Fruit fly (Drosophila melanogaster): ENCODE data around the gene Spn38F.

Spn38F gene

dm6 chr2L:20795774-20796173 is 42.0 kb downstream of the Spn38F start:
- TF ChIP-seq CG11617 (GFP tag; optimal IDR thresholded peaks at IDR 0.05) (no peak), CG12768 (GFP tag; optimal IDR thresholded peaks at IDR 0.05) (no peak), CG33017 (tag; optimal IDR thresholded peaks at IDR 0.05) (no peak), Mnt (GFP tag; optimal IDR thresholded peaks at IDR 0.05) (no peak), toe (GFP tag; optimal IDR thresholded peaks at IDR 0.05) (no peak), Crg-1 (GFP tag; optimal IDR thresholded peaks at IDR 0.05) (no peak), Hr96 (GFP tag; optimal IDR thresholded peaks at IDR 0.05) (no peak), CG7101 (tag; optimal IDR thresholded peaks at IDR 0.05) (no peak), ovo (GFP tag; optimal IDR thresholded peaks at IDR 0.05) (no peak), CG14711 (tag; optimal IDR thresholded peaks at IDR 0.05) (no peak), kay (GFP tag; ENCODE audit: borderline replicate concordance) (no peak), tj (GFP tag; optimal IDR thresholded peaks at IDR 0.05) (no peak), pad (GFP tag; optimal IDR thresholded peaks at IDR 0.05) (no peak)

DNA sequence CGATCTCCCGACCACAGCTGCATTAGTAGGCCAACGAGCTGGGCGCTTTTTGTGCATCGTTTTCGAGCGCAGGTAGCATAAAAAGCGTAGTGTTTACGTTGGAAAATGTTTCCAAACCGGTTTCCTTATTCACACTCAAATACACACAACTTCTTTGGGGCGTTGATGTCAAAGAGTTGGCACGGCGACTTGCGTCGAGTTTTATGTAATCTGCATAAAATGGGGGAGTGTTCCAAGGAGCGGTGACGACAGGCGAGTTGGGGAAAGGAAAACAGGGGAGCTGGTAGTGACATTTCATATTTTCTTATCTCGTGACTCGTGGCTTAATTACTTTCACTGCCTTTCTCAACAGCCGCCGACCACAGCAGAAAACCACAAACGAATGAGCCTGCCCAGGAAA is 43.1 kb downstream of the Spn38F start:
- TF ChIP-seq toe (GFP tag; optimal IDR thresholded peaks at IDR 0.05) (no peak), kay (GFP tag; ENCODE audit: borderline replicate concordance) (no peak), ovo (GFP tag; optimal IDR thresholded peaks at IDR 0.05) (no peak), CG33017 (tag; optimal IDR thresholded peaks at IDR 0.05) (no peak), Mnt (GFP tag; optimal IDR thresholded peaks at IDR 0.05) (no peak), CG5204 (GFP tag; optimal IDR thresholded peaks at IDR 0.05) (no peak), tj (GFP tag; optimal IDR thresholded peaks at IDR 0.05) (no peak), pad (GFP tag; optimal IDR thresholded peaks at IDR 0.05) (no peak), CG7045 (GFP tag; optimal IDR thresholded peaks at IDR 0.05) (no peak), cnc (optimal IDR thresholded peaks at IDR 0.05) (no peak)

dm6 chr2L:20793881-20794280 is 43.9 kb downstream of the Spn38F start:
- TF ChIP-seq CG33017 (tag; optimal IDR thresholded peaks at IDR 0.05) (peak; percentile 63), ovo (GFP tag; optimal IDR thresholded peaks at IDR 0.05) (peak; percentile 33), Clk (GFP tag; optimal IDR thresholded peaks at IDR 0.05) (no peak), pad (GFP tag; optimal IDR thresholded peaks at IDR 0.05) (peak; percentile 9), Crg-1 (GFP tag; optimal IDR thresholded peaks at IDR 0.05) (no peak), bab1 (GFP tag; optimal IDR thresholded peaks at IDR 0.05) (peak; percentile 79), CG7045 (GFP tag; optimal IDR thresholded peaks at IDR 0.05) (no peak), CG11617 (GFP tag; optimal IDR thresholded peaks at IDR 0.05) (no peak), kay (GFP tag; ENCODE audit: borderline replicate concordance) (peak; percentile 93), Hr96 (GFP tag; optimal IDR thresholded peaks at IDR 0.05) (peak; percentile 6), CG12768 (GFP tag; optimal IDR thresholded peaks at IDR 0.05) (peak; percentile 70), tj (GFP tag; optimal IDR thresholded peaks at IDR 0.05) (peak; percentile 13), CG14711 (tag; optimal IDR thresholded peaks at IDR 0.05) (peak; percentile 19), CG7101 (tag; optimal IDR thresholded peaks at IDR 0.05) (peak; percentile 51), CG1620 (GFP tag; optimal IDR thresholded peaks at IDR 0.05) (no peak), Mnt (GFP tag; optimal IDR thresholded peaks at IDR 0.05) (peak; percentile 77), CG5204 (GFP tag; optimal IDR thresholded peaks at IDR 0.05) (no peak), cnc (optimal IDR thresholded peaks at IDR 0.05) (no peak), cic (GFP tag; optimal IDR thresholded peaks at IDR 0.05) (peak; percentile 67), toe (GFP tag; optimal IDR thresholded peaks at IDR 0.05) (no peak)

DNA sequence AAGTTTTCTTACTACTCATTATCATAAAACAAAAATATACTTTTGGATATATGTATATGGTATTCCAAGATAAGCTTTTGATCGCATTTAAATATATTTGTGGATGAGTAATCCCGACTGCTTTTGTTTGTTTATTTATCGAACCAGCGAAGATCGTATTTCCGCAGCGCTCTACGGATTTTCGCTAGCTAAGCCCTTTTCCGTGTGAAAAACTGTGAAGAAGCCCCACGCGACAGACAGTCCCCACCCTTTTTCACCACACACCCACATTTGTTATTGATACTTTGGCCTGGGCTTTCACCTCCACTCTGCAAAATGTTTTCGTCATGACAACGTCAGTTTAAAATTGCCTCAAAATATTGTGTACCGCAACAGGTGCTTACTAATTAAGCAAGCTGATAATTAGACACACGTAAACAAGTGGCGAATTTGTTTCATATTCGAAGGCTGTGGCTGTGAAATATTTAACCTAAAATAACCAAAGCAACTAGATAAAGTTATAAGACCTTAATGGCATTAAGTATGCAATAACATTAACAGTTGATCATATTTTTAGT is 44.7 kb downstream of the Spn38F start:
- TF ChIP-seq CG12768 (GFP tag; optimal IDR thresholded peaks at IDR 0.05) (peak; percentile 62), CG7045 (GFP tag; optimal IDR thresholded peaks at IDR 0.05) (no peak), CG7101 (tag; optimal IDR thresholded peaks at IDR 0.05) (no peak), ovo (GFP tag; optimal IDR thresholded peaks at IDR 0.05) (no peak), tj (GFP tag; optimal IDR thresholded peaks at IDR 0.05) (peak; percentile 95), kay (GFP tag; ENCODE audit: borderline replicate concordance) (peak; percentile 72), Crg-1 (GFP tag; optimal IDR thresholded peaks at IDR 0.05) (no peak), toe (GFP tag; optimal IDR thresholded peaks at IDR 0.05) (no peak), CG11617 (GFP tag; optimal IDR thresholded peaks at IDR 0.05) (no peak), Clk (GFP tag; optimal IDR thresholded peaks at IDR 0.05) (no peak), Mnt (GFP tag; optimal IDR thresholded peaks at IDR 0.05) (peak; percentile 6)

dm6 chr2L:20792521-20792920 is 45.3 kb downstream of the Spn38F start:
- TF ChIP-seq CG1620 (GFP tag; optimal IDR thresholded peaks at IDR 0.05) (no peak), kay (GFP tag; ENCODE audit: borderline replicate concordance) (peak; percentile 53)

DNA sequence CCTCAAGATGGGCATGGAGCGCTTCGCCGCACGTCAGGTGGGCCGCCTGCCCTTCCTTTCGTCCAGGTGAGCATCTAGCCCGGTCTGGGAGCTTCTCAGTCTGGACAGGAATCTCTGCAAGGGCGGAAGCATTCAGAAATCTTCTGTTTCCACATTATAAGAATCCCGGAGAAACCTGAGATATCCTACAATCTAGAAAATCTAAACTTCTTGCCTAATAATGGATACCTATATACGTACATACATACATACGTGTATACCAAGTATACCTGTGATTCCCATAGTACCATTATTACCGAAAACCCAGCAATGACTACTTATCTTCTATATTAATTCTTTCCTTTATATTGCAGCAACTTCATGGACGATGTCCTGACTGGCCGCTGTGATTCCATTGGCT is 49.7 kb downstream of the Spn38F start:
- no peak for TF ChIP-seq Mnt (GFP tag; optimal IDR thresholded peaks at IDR 0.05)
- TF ChIP-seq CG5204 (GFP tag; optimal IDR thresholded peaks at IDR 0.05): no peak
- TF ChIP-seq CG14711 (tag; optimal IDR thresholded peaks at IDR 0.05): no peak
- TF ChIP-seq CG12768 (GFP tag; optimal IDR thresholded peaks at IDR 0.05): no peak
- no peak for TF ChIP-seq cic (GFP tag; optimal IDR thresholded peaks at IDR 0.05)
- no peak for TF ChIP-seq CG1620 (GFP tag; optimal IDR thresholded peaks at IDR 0.05)
- TF ChIP-seq CG7045 (GFP tag; optimal IDR thresholded peaks at IDR 0.05): no peak
- TF ChIP-seq Hr96 (GFP tag; optimal IDR thresholded peaks at IDR 0.05): no peak
- TF ChIP-seq CG7101 (tag; optimal IDR thresholded peaks at IDR 0.05): no peak

dm6 chr2L:20787271-20787791 is 50.5 kb downstream of the Spn38F start, which contains the start of gene Pomp:
Gene Pomp (plus strand): TSS chr2L:20787656.
- TF ChIP-seq CG7045 (GFP tag; optimal IDR thresholded peaks at IDR 0.05) (no peak), CG11617 (GFP tag; optimal IDR thresholded peaks at IDR 0.05) (no peak), tj (GFP tag; optimal IDR thresholded peaks at IDR 0.05) (peak; percentile 9), Mnt (GFP tag; optimal IDR thresholded peaks at IDR 0.05) (no peak), ovo (GFP tag; optimal IDR thresholded peaks at IDR 0.05) (no peak), CG7101 (tag; optimal IDR thresholded peaks at IDR 0.05) (peak; percentile 47), toe (GFP tag; optimal IDR thresholded peaks at IDR 0.05) (peak; percentile 17), Hr96 (GFP tag; optimal IDR thresholded peaks at IDR 0.05) (no peak), CG14711 (tag; optimal IDR thresholded peaks at IDR 0.05) (peak; percentile 61), CG5204 (GFP tag; optimal IDR thresholded peaks at IDR 0.05) (no peak), pad (GFP tag; optimal IDR thresholded peaks at IDR 0.05) (peak; percentile 12), Crg-1 (GFP tag; optimal IDR thresholded peaks at IDR 0.05) (peak; percentile 3), CG12768 (GFP tag; optimal IDR thresholded peaks at IDR 0.05) (no peak), CG33017 (tag; optimal IDR thresholded peaks at IDR 0.05) (no peak), cnc (optimal IDR thresholded peaks at IDR 0.05) (no peak), bab1 (GFP tag; optimal IDR thresholded peaks at IDR 0.05) (peak; percentile 41), kay (GFP tag; ENCODE audit: borderline replicate concordance) (peak; percentile 33), CG1620 (GFP tag; optimal IDR thresholded peaks at IDR 0.05) (no peak), cic (GFP tag; optimal IDR thresholded peaks at IDR 0.05) (peak; percentile 39), Clk (GFP tag; optimal IDR thresholded peaks at IDR 0.05) (no peak)
